Fruit fly (Drosophila melanogaster) whole organism: ENCODE data around the gene CG31233.

Experiments used
- CG8478 ChIP-seq: fragments of >200 bp; optimal IDR thresholded peaks from 2 replicates; lab custom pipeline; 2018; ENCODE audit warnings: inconsistent platforms
- Dll ChIP-seq: fragments of >200 bp; optimal IDR thresholded peaks from 2 replicates; lab custom pipeline; 2017
- EcR ChIP-seq, 2 experiments: fragments of >200 bp; optimal IDR thresholded peaks; 2 replicates each; lab custom pipeline; 2017; ENCODE audit warnings: missing biosample characterization in 2 of 2, missing genetic modification characterization in 2 of 2, missing genetic modification reagents in 2 of 2
- pan ChIP-seq: fragments of >200 bp; optimal IDR thresholded peaks from 2 replicates; lab custom pipeline; 2017
- psq ChIP-seq: fragments of >200 bp; optimal IDR thresholded peaks from 2 replicates; lab custom pipeline; 2017
- usp ChIP-seq: fragments of >200 bp; optimal IDR thresholded peaks from 2 replicates; lab custom pipeline; 2017; ENCODE audit warnings: missing biosample characterization, missing genetic modification characterization, mixed read lengths

CG31233 gene

DNA sequence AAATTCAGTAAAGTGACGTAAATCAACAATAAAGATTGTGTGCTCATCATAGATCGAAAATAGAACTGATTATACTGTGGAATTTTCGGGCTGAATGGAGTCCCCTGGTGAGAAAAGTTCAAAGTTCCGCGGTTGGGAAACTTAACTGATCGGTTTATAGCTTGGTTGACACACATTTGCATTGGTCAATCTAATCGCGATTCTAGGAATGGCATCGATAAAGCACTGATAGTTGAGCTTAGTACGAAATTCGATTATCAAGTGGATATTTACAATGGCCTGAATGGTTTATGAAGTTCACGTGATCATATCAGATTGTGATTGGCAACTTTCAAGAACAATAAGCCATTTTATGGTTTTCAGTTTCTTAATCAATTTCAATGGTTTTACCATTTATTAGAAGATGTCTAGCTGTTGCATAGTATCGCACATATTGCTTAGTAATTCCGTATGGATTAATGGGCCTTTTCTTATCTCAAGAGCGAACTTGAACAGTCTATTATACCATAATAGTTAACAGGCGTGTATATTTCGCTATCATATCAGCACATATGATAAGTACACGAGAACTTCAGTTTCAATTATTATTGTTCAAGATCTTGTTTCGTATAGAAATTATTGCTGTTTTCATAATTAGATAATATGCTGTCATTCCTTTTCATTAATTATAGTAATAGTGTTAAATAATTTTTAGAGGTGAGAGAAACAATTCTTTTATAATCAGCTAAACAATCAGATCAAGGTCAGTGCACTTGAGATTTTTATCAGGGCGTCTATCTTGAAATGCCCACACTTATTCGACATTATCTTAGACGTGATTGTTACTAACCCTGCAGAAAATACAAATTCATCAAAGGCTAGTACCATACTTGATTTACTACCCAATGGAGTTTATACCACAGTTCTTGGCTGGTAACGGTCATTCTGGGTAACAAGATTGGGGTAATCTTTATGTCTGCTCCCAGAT, at the start of gene CG31233:
CG31233 (plus strand) TSS at position 900 of the 967 bp plus-strand sequence.
- no peak for TF ChIP-seq CG8478 (lab: Kevin White, UChicago)
- no peak for TF ChIP-seq usp (GFP tag; lab: Kevin White, UChicago)
- TF ChIP-seq EcR (GFP tag; optimal IDR thresholded peaks at IDR 0.05; lab: Kevin White, UChicago) = no peak
- no peak for TF ChIP-seq psq
- TF ChIP-seq Dll (lab: Kevin White, UChicago) = no peak
- no peak for TF ChIP-seq pan (lab: Kevin White, UChicago)

DNA sequence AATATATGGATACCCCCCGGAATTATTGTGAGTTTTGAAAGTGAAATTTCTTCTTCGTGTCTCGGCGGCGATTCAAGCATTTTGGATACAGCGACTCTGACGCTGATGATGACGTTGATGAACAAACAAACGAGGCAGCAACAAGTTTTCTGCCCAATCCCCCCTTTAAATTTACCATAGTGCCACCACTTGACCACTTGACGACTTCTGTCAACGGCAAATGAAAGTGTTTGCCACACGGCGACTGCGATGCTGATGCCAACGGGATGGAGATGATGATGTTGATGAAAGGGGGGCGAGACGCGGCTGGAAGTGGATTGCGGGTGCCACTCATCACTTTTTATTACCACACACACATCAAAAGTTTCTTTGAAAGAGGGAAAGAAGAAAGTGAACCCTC, 49.2 kb upstream of the CG31233 start:
- no peak for TF ChIP-seq CG8478 (lab: Kevin White, UChicago)
- no peak for TF ChIP-seq EcR (GFP tag; optimal IDR thresholded peaks at IDR 0.05; lab: Kevin White, UChicago)
- no peak for TF ChIP-seq usp (GFP tag; lab: Kevin White, UChicago)
- TF ChIP-seq psq = no peak
- TF ChIP-seq Dll (lab: Kevin White, UChicago) = no peak
- TF ChIP-seq pan (lab: Kevin White, UChicago) = no peak

DNA sequence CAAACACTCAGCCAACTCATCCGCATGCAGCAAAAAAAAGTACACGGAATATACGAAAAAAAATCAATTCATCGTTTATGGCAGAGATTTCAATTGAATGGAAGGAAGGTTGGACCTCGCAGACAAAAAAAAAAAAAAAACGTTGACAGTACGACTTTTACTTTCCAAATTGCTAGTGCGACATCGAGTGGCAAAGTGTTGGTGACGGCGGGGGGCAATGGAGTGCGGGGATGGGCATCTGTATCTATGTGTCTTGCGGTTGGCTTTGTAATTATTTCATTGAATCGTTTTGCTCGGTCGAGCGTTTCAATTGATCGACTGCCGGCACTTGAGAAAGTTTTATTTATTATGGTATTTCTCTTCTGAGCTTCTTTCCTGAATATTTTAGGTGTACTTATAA, 48.1 kb upstream of the CG31233 start:
- TF ChIP-seq Dll (lab: Kevin White, UChicago) (no peak), pan (lab: Kevin White, UChicago) (no peak), EcR (GFP tag; optimal IDR thresholded peaks at IDR 0.05; lab: Kevin White, UChicago) (no peak), usp (GFP tag; lab: Kevin White, UChicago) (no peak), CG8478 (lab: Kevin White, UChicago) (no peak), psq (no peak)

DNA sequence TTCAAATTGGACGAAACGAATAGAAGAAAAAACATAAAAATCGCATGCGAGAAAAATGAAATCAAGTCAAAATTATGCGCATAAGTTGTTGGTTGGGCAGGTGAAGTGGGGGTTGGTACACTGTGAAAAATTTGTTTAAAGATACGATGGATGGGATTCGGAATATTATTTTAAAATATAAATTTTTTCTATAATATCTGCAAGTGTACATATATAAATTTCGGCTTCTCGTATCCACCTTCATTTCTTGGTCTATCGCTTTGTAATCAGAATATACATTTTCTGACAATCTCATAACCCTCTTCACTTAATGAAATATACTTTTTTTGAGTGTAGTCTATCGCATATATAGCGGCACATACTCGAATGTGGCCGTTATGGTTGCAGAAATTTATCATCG, 46.3 kb upstream of the CG31233 start:
- TF ChIP-seq Dll (lab: Kevin White, UChicago) (no peak), CG8478 (lab: Kevin White, UChicago) (no peak), pan (lab: Kevin White, UChicago) (no peak), usp (GFP tag; lab: Kevin White, UChicago) (no peak), psq (no peak), EcR (GFP tag; optimal IDR thresholded peaks at IDR 0.05; lab: Kevin White, UChicago) (no peak)

DNA sequence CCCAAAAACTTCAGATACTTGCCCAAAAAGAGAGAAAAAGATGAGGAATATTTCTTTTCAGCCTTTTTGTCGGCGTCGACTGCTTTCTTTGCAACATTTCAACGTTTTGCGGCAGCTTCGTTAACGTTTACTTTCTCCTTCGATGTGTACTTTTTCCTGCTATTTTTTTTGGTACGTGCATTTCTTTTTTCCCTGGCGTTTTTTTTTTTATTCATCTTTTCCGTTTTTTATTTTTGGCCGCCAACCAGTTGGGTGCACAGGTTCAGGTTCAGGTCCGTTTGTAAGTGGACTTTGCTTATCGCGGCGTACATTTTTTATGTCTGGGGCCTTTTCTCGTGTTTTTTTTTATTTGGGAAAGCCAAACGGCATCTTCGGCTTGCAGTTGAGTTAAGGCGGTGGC, 45.2 kb upstream of the CG31233 start:
- TF ChIP-seq Dll (lab: Kevin White, UChicago) (no peak), CG8478 (lab: Kevin White, UChicago) (no peak), EcR (GFP tag; optimal IDR thresholded peaks at IDR 0.05; lab: Kevin White, UChicago) (no peak), usp (GFP tag; lab: Kevin White, UChicago) (no peak)

DNA sequence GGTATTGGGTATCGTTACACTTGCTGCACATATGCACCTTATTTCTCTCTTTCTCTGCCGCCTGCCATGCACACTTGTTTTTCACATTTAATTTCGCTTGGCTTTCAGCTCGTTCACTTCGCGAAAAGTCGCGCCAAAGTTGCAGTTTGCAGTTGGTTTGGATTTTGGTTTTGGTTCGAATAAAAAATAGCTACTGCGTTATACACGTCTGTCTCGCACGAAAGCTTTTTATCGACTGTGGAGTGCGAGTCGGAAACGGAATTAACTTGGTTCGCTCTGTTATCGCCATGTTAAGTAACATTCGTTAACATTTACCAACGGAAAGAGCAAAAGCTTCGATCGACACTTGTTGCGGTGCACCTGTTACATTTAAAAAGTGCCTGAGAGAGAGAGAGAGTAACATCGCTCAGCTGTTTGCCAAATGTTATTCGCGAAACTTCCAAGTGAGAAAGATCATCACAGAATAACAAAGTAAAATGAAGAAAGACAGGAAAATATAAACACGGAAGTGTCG, 30.2 kb upstream of the CG31233 start, which contains the start of gene CG31176:
CG31176 (minus strand) TSS at position 241 of the 514 bp plus-strand sequence.
- TF ChIP-seq usp (GFP tag; lab: Kevin White, UChicago) (no peak), Dll (lab: Kevin White, UChicago) (no peak), psq (no peak), pan (lab: Kevin White, UChicago) (no peak), CG8478 (lab: Kevin White, UChicago) (no peak), EcR (GFP tag; optimal IDR thresholded peaks at IDR 0.05; lab: Kevin White, UChicago) (no peak)

DNA sequence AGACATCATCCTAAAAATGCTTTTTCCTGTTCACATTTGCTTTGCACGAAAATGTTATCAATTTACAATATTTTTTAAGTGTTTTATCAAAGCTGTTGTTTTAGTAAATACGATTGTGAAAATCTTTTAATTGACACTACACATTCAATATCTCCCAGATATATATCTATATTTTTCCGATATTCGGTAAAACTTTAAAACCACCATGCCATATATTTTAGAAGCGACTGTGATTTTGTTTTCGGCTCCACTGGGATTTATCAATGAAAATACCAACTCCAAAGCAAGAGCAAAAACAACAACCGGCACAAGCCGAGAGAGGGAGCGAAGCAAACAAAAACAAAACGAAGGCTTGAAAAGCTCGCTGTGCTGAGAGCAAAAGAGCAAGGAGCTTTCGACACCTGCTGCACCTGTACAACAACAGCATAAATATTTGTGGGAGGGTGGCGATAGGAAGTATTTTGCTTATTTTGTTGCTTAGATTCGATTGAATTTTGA, 29.7 kb upstream of the CG31233 start:
- no peak for TF ChIP-seq pan (lab: Kevin White, UChicago)
- TF ChIP-seq EcR (GFP tag; optimal IDR thresholded peaks at IDR 0.05; lab: Kevin White, UChicago) = no peak
- TF ChIP-seq usp (GFP tag; lab: Kevin White, UChicago) = no peak
- TF ChIP-seq Dll (lab: Kevin White, UChicago) = no peak
- TF ChIP-seq psq = no peak
- no peak for TF ChIP-seq CG8478 (lab: Kevin White, UChicago)

DNA sequence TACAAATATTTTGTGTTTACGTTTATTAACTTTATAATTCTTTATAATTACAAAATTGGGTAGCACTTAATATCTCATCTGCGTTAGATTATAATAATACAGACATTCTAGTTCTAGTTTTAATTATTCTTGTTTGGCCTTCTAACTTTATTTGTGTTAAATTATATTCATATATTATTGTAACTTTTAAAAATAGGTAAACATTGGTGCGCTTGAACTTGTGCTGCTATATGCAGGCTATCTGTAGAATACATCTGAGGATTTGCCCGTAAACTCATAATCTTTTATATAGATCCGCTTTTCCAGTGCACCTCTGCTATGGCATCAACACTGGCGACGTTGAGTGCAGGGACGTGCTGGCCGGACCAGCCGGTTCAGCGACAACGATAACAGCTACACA, 27.2 kb upstream of the CG31233 start:
- TF ChIP-seq pan (lab: Kevin White, UChicago) = no peak
- no peak for TF ChIP-seq EcR (GFP tag; optimal IDR thresholded peaks at IDR 0.05; lab: Kevin White, UChicago)
- no peak for TF ChIP-seq CG8478 (lab: Kevin White, UChicago)
- TF ChIP-seq psq = no peak
- TF ChIP-seq usp (GFP tag; lab: Kevin White, UChicago) = no peak
- TF ChIP-seq Dll (lab: Kevin White, UChicago) = no peak

DNA sequence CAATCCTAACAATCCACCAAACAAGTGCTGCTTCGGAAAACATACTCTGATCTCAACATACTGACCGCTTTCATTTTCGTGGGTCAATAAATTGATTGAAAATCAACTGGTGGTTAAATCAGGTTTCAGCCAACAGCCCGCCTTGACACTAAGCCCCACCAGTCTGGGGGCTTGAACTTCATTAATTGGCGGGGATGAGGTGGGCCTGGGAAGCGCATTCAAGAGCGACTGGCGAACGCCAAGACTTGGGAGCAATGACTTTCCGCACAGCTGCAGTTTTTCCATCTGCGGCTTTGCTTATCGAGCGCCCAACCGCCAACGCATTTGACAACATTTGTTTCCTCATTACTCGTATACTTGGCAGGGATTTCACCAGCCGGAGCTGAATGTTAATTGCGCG, 23.1 kb upstream of the CG31233 start:
- TF ChIP-seq psq = no peak
- peak in 1 of 2 experiments; percentile 53 for TF ChIP-seq EcR (GFP tag; optimal IDR thresholded peaks at IDR 0.05; lab: Kevin White, UChicago)

DNA sequence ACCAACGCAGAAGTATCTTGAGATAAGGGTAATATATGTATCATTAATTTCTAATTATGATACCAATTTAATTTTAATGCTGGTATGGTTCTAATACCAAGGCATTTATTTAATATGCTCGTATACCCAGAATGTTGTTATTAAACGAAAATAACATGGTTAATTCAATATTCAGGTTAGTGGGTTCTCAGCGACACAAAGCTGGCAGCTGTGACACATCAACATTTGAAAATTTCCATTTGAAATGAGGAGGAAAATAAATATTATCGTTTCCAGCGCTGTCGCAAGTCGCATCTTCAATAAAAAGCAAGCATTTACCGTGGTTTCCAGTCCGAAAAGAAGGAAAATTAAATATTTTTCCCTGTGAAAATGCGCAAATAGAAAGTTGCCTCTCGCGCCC, 18.7 kb upstream of the CG31233 start:
- TF ChIP-seq usp (GFP tag; lab: Kevin White, UChicago) = no peak
- TF ChIP-seq EcR (GFP tag; optimal IDR thresholded peaks at IDR 0.05; lab: Kevin White, UChicago) = no peak
- no peak for TF ChIP-seq pan (lab: Kevin White, UChicago)
- TF ChIP-seq psq = no peak
- TF ChIP-seq CG8478 (lab: Kevin White, UChicago) = no peak
- TF ChIP-seq Dll (lab: Kevin White, UChicago) = no peak

DNA sequence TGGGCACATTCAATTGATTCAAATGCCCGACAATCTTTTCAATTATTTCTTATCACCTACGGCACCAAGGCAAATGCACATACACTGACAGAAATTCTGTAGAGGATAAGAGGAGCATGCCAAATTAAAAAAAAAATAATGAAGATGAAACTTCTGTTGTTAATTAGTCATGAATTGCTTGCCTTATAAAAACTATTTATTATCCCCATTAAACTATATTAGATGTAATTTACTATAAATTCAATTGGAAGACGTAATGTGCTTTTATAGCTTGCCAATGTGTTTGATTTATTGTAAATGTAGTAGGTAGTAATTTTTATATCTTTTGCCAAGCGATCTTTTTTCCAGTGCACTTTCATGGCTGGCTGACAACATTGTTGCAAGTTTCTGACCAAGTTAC, 18.0 kb upstream of the CG31233 start:
- TF ChIP-seq usp (GFP tag; lab: Kevin White, UChicago) (no peak), Dll (lab: Kevin White, UChicago) (no peak), CG8478 (lab: Kevin White, UChicago) (no peak), pan (lab: Kevin White, UChicago) (no peak), psq (no peak), EcR (GFP tag; optimal IDR thresholded peaks at IDR 0.05; lab: Kevin White, UChicago) (no peak)
